Fruit fly (Drosophila melanogaster) S2 (cell line): Measurements from ENCODE around the gene Wnt5.

Experiments
- CG8478 ChIP-seq: fragments of >200 bp; optimal IDR thresholded peaks from 2 replicates; lab custom pipeline; 2018
- CTCF ChIP-seq, 2 experiments: fragments of >200 bp; optimal IDR thresholded peaks; 2 replicates each; lab custom pipeline; 2018

Gene Wnt5

dm6 chrX:18506639-18507528 lies 1.7 kb upstream of the Wnt5 start:
- TF ChIP-seq CG8478 (no peak), CTCF (optimal IDR thresholded peaks at IDR 0.05; lab: Kevin White, UChicago) (no peak)

- TF ChIP-seq CTCF (optimal IDR thresholded peaks at IDR 0.05; lab: Kevin White, UChicago) (no peak), CG8478 (no peak)
These were observed 5.5 kb downstream of the Wnt5 start, which contains the start of the genes Pgant7 and Xrcc2 for dm6 chrX:18499679-18500187. Gene Pgant7, minus strand, starts transcription at chrX:18499986. Gene Xrcc2, plus strand, starts transcription at chrX:18500127.

DNA sequence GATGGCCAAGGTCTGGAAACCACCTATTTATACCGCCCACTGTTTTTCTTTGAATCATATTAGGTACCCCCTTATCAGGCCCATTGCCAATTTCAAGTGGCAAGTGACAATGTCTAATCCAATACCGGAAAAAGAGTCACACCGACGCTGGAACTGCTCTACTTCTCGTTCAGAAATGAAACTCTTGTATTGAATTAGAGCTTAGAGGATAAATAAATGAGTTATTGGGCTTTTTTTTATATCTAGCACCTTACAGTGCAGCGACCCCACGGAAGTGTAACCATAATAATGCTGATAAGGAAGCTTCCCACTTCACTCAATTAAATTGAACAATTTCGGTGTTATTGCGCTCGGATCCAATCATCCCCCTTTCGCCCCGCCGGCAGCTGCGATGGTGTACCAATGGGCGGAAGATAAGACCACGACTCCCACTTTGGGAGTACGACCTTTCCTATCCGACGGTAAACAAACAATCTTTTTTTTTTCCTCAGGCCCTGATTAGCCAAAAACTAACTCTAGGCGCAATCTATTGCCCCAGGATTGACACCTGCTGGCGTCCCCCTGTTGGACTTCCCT lies 11.0 kb downstream of the Wnt5 start, which contains the start of gene CG15043:
Gene CG15043, minus strand, starts transcription at position 4 of the 576 bp plus-strand sequence.
- no peak for TF ChIP-seq CG8478
- no peak for TF ChIP-seq CTCF (optimal IDR thresholded peaks at IDR 0.05; lab: Kevin White, UChicago)

dm6 chrX:18491941-18492340 lies 13.3 kb downstream of the Wnt5 start, which contains the start of gene CG15044:
Gene CG15044, minus strand, starts transcription at chrX:18492006.
- TF ChIP-seq CTCF (optimal IDR thresholded peaks at IDR 0.05; lab: Kevin White, UChicago): no peak
- no peak for TF ChIP-seq CG8478

dm6 chrX:18489509-18489908 lies 15.7 kb downstream of the Wnt5 start, which contains the start of gene CG15046:
Gene CG15046, minus strand, starts transcription at chrX:18489620.
- TF ChIP-seq CTCF (optimal IDR thresholded peaks at IDR 0.05; lab: Kevin White, UChicago) (no peak), CG8478 (no peak)

DNA sequence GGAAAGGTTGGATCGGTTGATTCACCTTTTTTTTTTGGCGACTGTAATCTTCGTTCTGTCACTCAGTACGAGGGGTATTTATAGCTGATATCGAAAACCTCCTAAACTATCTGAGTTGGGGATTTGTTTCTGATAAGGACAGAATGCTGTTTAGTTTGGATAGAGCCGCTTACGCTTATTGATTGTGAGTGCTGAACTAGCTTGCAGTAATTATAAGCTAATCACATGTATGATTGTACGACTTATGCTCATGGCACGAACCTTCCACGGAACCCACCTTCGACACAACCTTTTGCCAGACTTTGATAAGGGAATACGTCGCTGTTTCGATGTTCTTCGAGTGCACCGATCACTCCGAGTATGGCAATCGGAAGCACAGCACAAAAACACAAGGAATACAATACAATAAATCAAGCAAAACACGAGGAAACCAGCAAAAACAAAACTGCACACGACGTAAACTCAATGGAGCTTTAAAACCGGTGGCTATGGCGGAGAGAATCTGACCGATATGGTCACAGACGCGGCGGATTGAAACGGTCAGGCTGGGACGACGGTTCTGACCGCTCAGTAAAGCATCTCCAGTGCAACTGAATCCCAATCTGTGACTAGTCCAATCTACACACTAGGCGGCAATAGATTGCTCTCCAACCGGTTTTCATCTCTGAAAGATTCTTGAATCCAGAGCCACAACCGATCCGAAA lies 18.7 kb downstream of the Wnt5 start, which contains the start of gene psh:
Gene psh, minus strand, starts transcription at position 566 of the 704 bp plus-strand sequence.
- TF ChIP-seq CG8478 (no peak), CTCF (optimal IDR thresholded peaks at IDR 0.05; lab: Kevin White, UChicago) (no peak)

DNA sequence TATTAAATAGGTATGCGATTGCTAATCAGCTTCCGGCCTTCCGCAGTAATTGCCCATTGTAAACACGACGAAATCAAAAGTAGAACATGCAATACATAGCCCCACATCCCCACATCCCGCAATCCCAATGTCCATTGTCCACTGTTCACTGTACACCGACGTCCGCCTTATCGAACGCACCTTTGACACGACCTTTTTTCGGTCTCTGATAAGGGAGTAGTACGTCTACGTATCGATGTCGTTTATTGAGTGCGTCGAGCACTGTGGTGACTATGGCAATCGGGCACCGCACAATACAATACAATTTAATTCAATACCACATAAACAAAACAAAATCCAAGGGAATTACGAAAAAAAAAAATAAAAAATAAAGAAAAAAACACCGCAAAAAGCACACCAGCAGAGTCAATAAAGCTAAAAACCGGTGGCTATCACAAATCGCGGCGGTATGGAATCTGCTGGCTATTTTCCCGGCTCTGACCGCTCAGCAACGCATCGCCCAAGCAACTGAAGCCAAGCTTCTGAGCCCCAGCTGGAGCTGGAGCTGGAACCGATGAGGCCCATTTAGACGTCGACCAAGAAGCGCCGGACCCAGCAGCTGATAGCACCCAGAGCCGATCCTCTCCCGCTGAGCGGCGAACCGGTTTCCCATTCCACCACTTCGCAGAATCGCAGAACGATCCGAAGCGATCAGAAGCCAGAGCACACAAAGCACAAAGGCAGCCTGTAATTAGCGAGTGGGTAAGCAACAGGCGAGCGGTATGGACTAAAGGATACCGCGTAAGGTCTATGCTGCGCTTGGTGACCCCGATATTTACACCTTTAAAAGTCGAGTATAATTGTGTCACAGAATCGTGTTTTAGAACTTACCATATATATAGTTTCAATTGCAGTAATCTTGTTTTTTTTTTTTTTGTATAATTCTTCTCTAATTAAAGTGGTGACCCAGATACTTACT lies 21.7 kb downstream of the Wnt5 start, which contains the start of gene Hayan:
Gene Hayan, minus strand, starts transcription at position 512 of the 958 bp plus-strand sequence.
- TF ChIP-seq CTCF (optimal IDR thresholded peaks at IDR 0.05; lab: Kevin White, UChicago) (no peak), CG8478 (no peak)

- TF ChIP-seq CTCF (optimal IDR thresholded peaks at IDR 0.05; lab: Kevin White, UChicago): no peak
- TF ChIP-seq CG8478: no peak
These were observed 22.7 kb downstream of the Wnt5 start for dm6 chrX:18482537-18482936.

DNA sequence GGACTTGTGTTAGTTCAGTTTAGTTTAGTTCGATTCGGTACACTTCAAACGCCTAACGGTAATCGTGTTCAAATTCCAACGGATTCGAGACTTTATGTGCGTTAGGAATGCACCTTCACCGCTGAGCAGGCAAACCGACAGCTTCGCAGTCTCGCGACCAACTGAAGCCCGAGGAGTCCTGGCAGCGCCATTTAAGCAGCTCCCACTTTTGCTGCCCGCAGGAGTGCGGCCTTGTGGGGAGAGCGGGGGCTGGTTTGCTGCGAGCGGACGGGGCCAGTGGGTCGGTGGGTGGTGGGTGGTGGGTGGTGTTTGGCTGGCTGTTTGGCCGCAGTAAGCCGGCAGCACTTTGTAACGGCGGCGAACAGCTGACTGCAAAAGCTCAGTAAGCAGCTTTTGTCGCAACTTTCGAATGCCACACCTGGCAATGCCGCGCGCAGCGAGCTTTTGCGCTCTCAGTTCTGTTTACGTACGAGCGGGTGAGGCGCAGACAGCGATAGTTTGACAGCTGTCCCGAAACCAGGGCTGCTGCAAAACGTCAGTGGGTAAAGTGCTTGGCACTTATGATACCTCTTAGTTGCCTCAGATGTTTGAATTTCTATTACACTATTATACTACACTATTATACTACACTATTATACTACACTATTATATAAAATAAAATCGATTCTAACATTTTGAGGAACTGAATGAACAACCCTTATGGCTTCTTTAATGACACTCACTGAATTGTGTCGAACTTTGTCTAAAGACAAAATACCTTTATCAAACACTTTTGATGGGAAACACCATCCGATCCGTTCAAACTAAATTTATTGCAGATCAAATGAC lies 25.7 kb downstream of the Wnt5 start, which contains the start of gene CG32547:
Gene CG32547, minus strand, starts transcription at position 181 of the 828 bp plus-strand sequence.
- no peak for TF ChIP-seq CTCF (optimal IDR thresholded peaks at IDR 0.05; lab: Kevin White, UChicago)
- no peak for TF ChIP-seq CG8478

dm6 chrX:18467881-18468280 lies 37.3 kb downstream of the Wnt5 start:
- TF ChIP-seq CTCF (optimal IDR thresholded peaks at IDR 0.05; lab: Kevin White, UChicago): no peak
- no peak for TF ChIP-seq CG8478

- TF ChIP-seq CG8478: no peak
- no peak for TF ChIP-seq CTCF (optimal IDR thresholded peaks at IDR 0.05; lab: Kevin White, UChicago)
These were observed 44.9 kb downstream of the Wnt5 start, which contains the start of gene CG43843 for dm6 chrX:18460318-18460717. Gene CG43843, minus strand, starts transcription at chrX:18460418.

DNA sequence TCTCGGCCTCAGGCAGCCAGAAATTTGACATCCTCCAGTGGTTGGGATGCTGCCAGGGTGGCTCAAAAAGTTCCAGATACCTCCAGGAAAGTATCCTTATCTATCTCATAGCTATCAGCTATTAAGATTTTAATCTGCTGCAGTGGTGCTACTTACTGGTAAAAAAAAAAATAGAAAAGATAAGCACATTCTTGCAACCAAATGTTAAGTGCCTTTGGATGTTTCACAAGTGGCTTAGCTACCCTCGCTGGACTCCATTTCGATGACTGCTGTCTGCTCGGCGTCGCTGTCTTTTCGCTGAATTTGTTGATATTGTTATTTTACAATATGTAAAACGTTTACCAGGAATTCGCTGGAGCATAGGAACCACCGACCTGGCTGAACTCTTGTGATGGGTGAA lies 52.5 kb downstream of the Wnt5 start:
- TF ChIP-seq CG8478: no peak
- no peak for TF ChIP-seq CTCF (optimal IDR thresholded peaks at IDR 0.05; lab: Kevin White, UChicago)
